Worm (Caenorhabditis elegans) whole organism, mixed stage, embryonic: ENCODE results near the gene T16A1.5.
A peak's percentile ranks its signal among the peaks of the same experiment; 100 is the strongest.

Experiments
- M03D4.4 ChIP-seq: sonication (generic microtip); optimal IDR thresholded peaks from 2 replicates; lab custom pipeline; 2017; ENCODE audit warnings: mild to moderate bottlenecking, missing genetic modification characterization, missing compliant biosample characterization
- bed-3 ChIP-seq: fragments of 200-800 bp; sonication (Bioruptor generic); optimal IDR thresholded peaks from 3 replicates; lab custom pipeline; 2018; ENCODE audit warnings: mild to moderate bottlenecking, missing genetic modification characterization, moderate library complexity, missing compliant biosample characterization
- blmp-1 ChIP-seq: fragments of 150-350 bp; optimal IDR thresholded peaks from 2 replicates; lab custom pipeline; 2014; ENCODE audit warnings: missing biosample characterization, missing genetic modification characterization
- ceh-39 ChIP-seq: fragments of 150-350 bp; optimal IDR thresholded peaks from 2 replicates; lab custom pipeline; 2014; ENCODE audit warnings: missing biosample characterization, missing genetic modification characterization
- ceh-83 ChIP-seq: fragments of 200-800 bp; sonication (Bioruptor generic); optimal IDR thresholded peaks from 2 replicates; lab custom pipeline; 2018; ENCODE audit warnings: mild to moderate bottlenecking, missing genetic modification characterization, missing compliant biosample characterization
- ces-1 ChIP-seq: fragments of 150-350 bp; optimal IDR thresholded peaks from 2 replicates; lab custom pipeline; 2014; ENCODE audit warnings: missing biosample characterization, missing genetic modification reagents, missing genetic modification characterization
- drap-1 ChIP-seq: fragments of 200-800 bp; sonication (Bioruptor generic); optimal IDR thresholded peaks from 3 replicates; lab custom pipeline; 2018; ENCODE audit warnings: mild to moderate bottlenecking, missing genetic modification characterization, missing compliant biosample characterization
- elt-1 ChIP-seq: sonication (generic microtip); optimal IDR thresholded peaks from 2 replicates; lab custom pipeline; 2017; ENCODE audit warnings: missing genetic modification characterization, mild to moderate bottlenecking, missing compliant biosample characterization, antibody characterized with exemption, moderate library complexity, borderline replicate concordance; ENCODE audit not compliant: insufficient read depth
- elt-3 ChIP-seq: fragments of 150-350 bp; optimal IDR thresholded peaks from 2 replicates; lab custom pipeline; 2014; ENCODE audit warnings: missing biosample characterization, missing genetic modification characterization
- flh-1 ChIP-seq: fragments of 200-800 bp; sonication (Bioruptor generic); optimal IDR thresholded peaks from 2 replicates; lab custom pipeline; 2018; ENCODE audit warnings: mild to moderate bottlenecking, missing genetic modification characterization, moderate library complexity, missing compliant biosample characterization
- ham-2 ChIP-seq: fragments of 200-800 bp; sonication (Bioruptor generic); optimal IDR thresholded peaks from 2 replicates; lab custom pipeline; 2018; ENCODE audit warnings: mild to moderate bottlenecking, missing genetic modification characterization, missing compliant biosample characterization
- hlh-1 ChIP-seq: fragments of 150-350 bp; optimal IDR thresholded peaks from 2 replicates; lab custom pipeline; 2014; ENCODE audit warnings: missing biosample characterization, missing genetic modification reagents, missing genetic modification characterization
- lin-13 ChIP-seq: fragments of 150-350 bp; optimal IDR thresholded peaks from 2 replicates; lab custom pipeline; 2014; ENCODE audit warnings: missing biosample characterization, missing genetic modification characterization
- lin-32 ChIP-seq: fragments of 200-800 bp; sonication (Bioruptor generic); optimal IDR thresholded peaks from 2 replicates; lab custom pipeline; 2018; ENCODE audit warnings: mild to moderate bottlenecking, missing genetic modification characterization, missing compliant biosample characterization
- lsy-2 ChIP-seq: fragments of 150-350 bp; optimal IDR thresholded peaks from 2 replicates; lab custom pipeline; 2014; ENCODE audit warnings: missing biosample characterization, missing genetic modification characterization
- mab-5 ChIP-seq: fragments of 150-350 bp; optimal IDR thresholded peaks from 2 replicates; lab custom pipeline; 2014; ENCODE audit warnings: missing biosample characterization, missing genetic modification characterization
- mep-1 ChIP-seq: fragments of 150-350 bp; optimal IDR thresholded peaks from 2 replicates; lab custom pipeline; 2017; ENCODE audit warnings: missing biosample characterization, missing genetic modification reagents, missing genetic modification characterization, inconsistent platforms
- mls-2 ChIP-seq: sonication (generic microtip); optimal IDR thresholded peaks from 2 replicates; lab custom pipeline; 2016; ENCODE audit warnings: mild to moderate bottlenecking, missing genetic modification characterization, moderate library complexity, missing compliant biosample characterization
- nhr-12 ChIP-seq: fragments of 150-350 bp; optimal IDR thresholded peaks from 2 replicates; lab custom pipeline; 2014; ENCODE audit warnings: missing biosample characterization, missing genetic modification characterization
- nhr-2 ChIP-seq: fragments of 150-350 bp; optimal IDR thresholded peaks from 2 replicates; lab custom pipeline; 2014; ENCODE audit warnings: missing biosample characterization, missing genetic modification characterization
- nhr-237 ChIP-seq: fragments of 150-350 bp; optimal IDR thresholded peaks from 2 replicates; lab custom pipeline; 2014; ENCODE audit warnings: missing biosample characterization, missing genetic modification characterization
- nhr-28 ChIP-seq: fragments of 150-350 bp; optimal IDR thresholded peaks from 2 replicates; lab custom pipeline; 2014; ENCODE audit warnings: missing biosample characterization, missing genetic modification characterization
- nhr-76 ChIP-seq: sonication (generic microtip); optimal IDR thresholded peaks from 2 replicates; lab custom pipeline; 2017; ENCODE audit warnings: missing biosample characterization, missing genetic modification characterization
- pha-4 ChIP-seq: fragments of 150-350 bp; optimal IDR thresholded peaks from 2 replicates; lab custom pipeline; 2018; ENCODE audit warnings: missing biosample characterization, missing genetic modification reagents, missing genetic modification characterization
- sem-2 ChIP-seq: fragments of 200-800 bp; sonication (Bioruptor generic); optimal IDR thresholded peaks from 2 replicates; lab custom pipeline; 2018; ENCODE audit warnings: mild to moderate bottlenecking, missing genetic modification characterization, missing compliant biosample characterization
- snpc-4 ChIP-seq: fragments of 150-350 bp; optimal IDR thresholded peaks from 2 replicates; lab custom pipeline; 2014; ENCODE audit warnings: missing biosample characterization, missing genetic modification characterization
- sptf-1 ChIP-seq: sonication (generic microtip); optimal IDR thresholded peaks from 2 replicates; lab custom pipeline; 2017; ENCODE audit warnings: mild to moderate bottlenecking, missing genetic modification characterization, moderate library complexity, missing compliant biosample characterization
- tbx-8 ChIP-seq: fragments of 200-800 bp; sonication (Bioruptor generic); optimal IDR thresholded peaks from 2 replicates; lab custom pipeline; 2018; ENCODE audit warnings: mild to moderate bottlenecking, missing genetic modification characterization, moderate library complexity, missing compliant biosample characterization
- unc-39 ChIP-seq: fragments of 150-350 bp; optimal IDR thresholded peaks from 2 replicates; lab custom pipeline; 2014; ENCODE audit warnings: missing biosample characterization, missing genetic modification characterization
- zip-8 ChIP-seq: fragments of 150-350 bp; optimal IDR thresholded peaks from 2 replicates; lab custom pipeline; 2014; ENCODE audit warnings: missing biosample characterization, missing genetic modification characterization
- ztf-11 ChIP-seq: fragments of 150-350 bp; optimal IDR thresholded peaks from 2 replicates; lab custom pipeline; 2014; ENCODE audit warnings: missing biosample characterization, missing genetic modification characterization

Gene T16A1.5

ce11 chrII:2083726-2084179 is at the start of gene T16A1.5, which contains the start of gene fbxc-49:
TSS of gene T16A1.5 (minus strand) at chrII:2083826.
TSS of gene fbxc-49 (plus strand) at chrII:2084129.
- TF ChIP-seq elt-1 (tag; lab: Kevin White, UChicago) (no peak), lin-32 (no peak), lsy-2 (tag; lab: Kevin White, UChicago) (no peak), nhr-12 (tag; lab: Kevin White, UChicago) (no peak), sptf-1 (no peak), unc-39 (tag; lab: Kevin White, UChicago) (no peak), hlh-1 (tag; lab: Kevin White, UChicago) (no peak), nhr-76 (no peak), nhr-237 (tag; lab: Kevin White, UChicago) (no peak), drap-1 (GFP tag; lab: Kevin White, UChicago) (no peak), zip-8 (tag; lab: Kevin White, UChicago) (no peak), mls-2 (tag; lab: Kevin White, UChicago) (no peak), M03D4.4 (no peak), mep-1 (tag; lab: Kevin White, UChicago) (no peak), snpc-4 (tag; lab: Kevin White, UChicago) (no peak), ham-2 (no peak), ces-1 (no peak)

- peak; percentile 38 for TF ChIP-seq ceh-39 (tag; lab: Kevin White, UChicago)
- no peak for TF ChIP-seq ham-2
- TF ChIP-seq sem-2 (GFP tag; lab: Kevin White, UChicago), result no peak
- no peak for TF ChIP-seq blmp-1
These were observed 47.1 kb upstream of the T16A1.5 start, which contains the start of gene sdz-28 for ce11 chrII:2130770-2131169. TSS of gene sdz-28 (plus strand) at chrII:2131070.

- TF ChIP-seq mab-5 (tag; lab: Kevin White, UChicago) (no peak), mep-1 (tag; lab: Kevin White, UChicago) (no peak), ces-1 (no peak), elt-3 (tag; lab: Kevin White, UChicago) (no peak), elt-1 (tag; lab: Kevin White, UChicago) (no peak), zip-8 (tag; lab: Kevin White, UChicago) (no peak), blmp-1 (no peak), bed-3 (GFP tag; lab: Kevin White, UChicago) (no peak), nhr-12 (tag; lab: Kevin White, UChicago) (no peak), nhr-76 (no peak), nhr-2 (tag; lab: Kevin White, UChicago) (no peak), sptf-1 (no peak), flh-1 (GFP tag; lab: Kevin White, UChicago) (no peak), sem-2 (GFP tag; lab: Kevin White, UChicago) (no peak)
These were observed 39.1 kb upstream of the T16A1.5 start for ce11 chrII:2122762-2123161.

ce11 chrII:2122091-2122490 is 38.5 kb upstream of the T16A1.5 start, which contains the start of gene math-37:
TSS of gene math-37 (minus strand) at chrII:2122191.
- TF ChIP-seq unc-39 (tag; lab: Kevin White, UChicago), result no peak
- TF ChIP-seq ceh-83 (GFP tag; lab: Kevin White, UChicago), result no peak
- no peak for TF ChIP-seq elt-1 (tag; lab: Kevin White, UChicago)

ce11 chrII:2116794-2117193 is 33.2 kb upstream of the T16A1.5 start, which contains the start of gene srh-195:
TSS of gene srh-195 (minus strand) at chrII:2116894.
- TF ChIP-seq M03D4.4 (no peak), flh-1 (GFP tag; lab: Kevin White, UChicago) (no peak), nhr-76 (no peak), pha-4 (tag; lab: Kevin White, UChicago) (no peak), lin-13 (tag; lab: Kevin White, UChicago) (no peak), ztf-11 (tag; lab: Kevin White, UChicago) (no peak), zip-8 (tag; lab: Kevin White, UChicago) (no peak), ces-1 (no peak), nhr-28 (tag; lab: Kevin White, UChicago) (no peak), ceh-83 (GFP tag; lab: Kevin White, UChicago) (no peak), tbx-8 (GFP tag; lab: Kevin White, UChicago) (no peak)
